Worm (Caenorhabditis elegans) whole organism, midembryonic: ENCODE data around the gene K10D11.4.

Source experiments
- flt-1 ChIP-seq: fragments of 200-800 bp; sonication (Bioruptor generic); IDR thresholded peaks from 2 replicates; pipeline ENCODE4 v1.3.6; 2022; ENCODE audit warnings: missing genetic modification characterization, missing compliant biosample characterization
- med-1 ChIP-seq: sonication (generic microtip); optimal IDR thresholded peaks from 2 replicates; lab custom pipeline; 2017; ENCODE audit warnings: missing genetic modification characterization, mild to moderate bottlenecking, missing compliant biosample characterization, antibody characterized with exemption, missing genetic modification reagents; ENCODE audit not compliant: insufficient read depth
- tab-1 ChIP-seq: fragments of 200-800 bp; sonication (Bioruptor generic); IDR thresholded peaks from 2 replicates; pipeline ENCODE4 v1.3.6; 2022; ENCODE audit warnings: missing genetic modification characterization, missing compliant biosample characterization

DNA sequence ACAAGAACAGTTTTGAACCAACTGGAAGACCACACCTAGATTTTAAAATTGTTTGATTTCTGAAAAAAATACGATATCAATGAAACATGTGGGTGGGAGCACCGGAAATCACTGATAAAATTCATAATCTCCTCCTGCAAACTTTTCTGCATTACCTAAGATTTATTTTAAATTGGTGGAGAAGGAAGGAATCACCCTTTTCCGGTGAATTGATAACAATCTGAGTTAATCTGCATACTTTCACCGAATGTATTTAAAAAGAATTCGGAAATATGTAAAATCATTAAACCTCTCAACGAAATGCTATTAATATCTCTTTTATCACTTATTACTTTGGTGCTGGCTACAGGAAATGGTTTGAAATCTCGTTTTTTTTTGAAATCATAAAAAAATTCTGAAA lies 51.6 kb downstream of the K10D11.4 start, which contains the start of gene dct-19:
- TF ChIP-seq flt-1 (GFP tag; lab: Robert Waterston, UW) (no peak), tab-1 (GFP tag; lab: Robert Waterston, UW) (no peak), med-1 (GFP tag; lab: Kevin White, UChicago) (no peak)
